Fruit fly (Drosophila melanogaster): ENCODE measurements around the gene exex.

- no peak for TF ChIP-seq Dfd (GFP tag; optimal IDR thresholded peaks at IDR 0.05)
- no peak for TF ChIP-seq Sp1 (GFP tag; optimal IDR thresholded peaks at IDR 0.05)
- TF ChIP-seq CG32264 (GFP tag; optimal IDR thresholded peaks at IDR 0.05) = no peak
- TF ChIP-seq pan (optimal IDR thresholded peaks at IDR 0.05) = no peak
- no peak for TF ChIP-seq Mio (GFP tag; optimal IDR thresholded peaks at IDR 0.05)
- no peak for TF ChIP-seq Hr83 (GFP tag; optimal IDR thresholded peaks at IDR 0.05; ENCODE audit: poor library complexity, severe bottlenecking)
- TF ChIP-seq Hnf4 (GFP tag; optimal IDR thresholded peaks at IDR 0.05) = no peak
- TF ChIP-seq usp (GFP tag; optimal IDR thresholded peaks at IDR 0.05) = no peak
- no peak for TF ChIP-seq fru (GFP tag; optimal IDR thresholded peaks at IDR 0.05)
- TF ChIP-seq OdsH (GFP tag; optimal IDR thresholded peaks at IDR 0.05) = no peak
- no peak for TF ChIP-seq Rel (GFP tag; optimal IDR thresholded peaks at IDR 0.05)
- TF ChIP-seq Rel (tag; optimal IDR thresholded peaks at IDR 0.05) = no peak
- no peak for TF ChIP-seq Myc (optimal IDR thresholded peaks at IDR 0.05)
- TF ChIP-seq CrebA (GFP tag; optimal IDR thresholded peaks at IDR 0.05; ENCODE audit: borderline replicate concordance) = no peak
- no peak for TF ChIP-seq Dif (GFP tag; optimal IDR thresholded peaks at IDR 0.05; ENCODE audit: partially characterized antibody)
Measured at dm6 chr3L:7990256-7990655, 42.3 kb downstream of the exex start.
